Worm (Caenorhabditis elegans) whole organism, L4 larva: ENCODE measurements around the gene F38B7.17.

Experiments used
- R02D3.7 ChIP-seq: fragments of 150-350 bp; sonication (generic microtip); optimal IDR thresholded peaks from 3 replicates; lab custom pipeline; 2014; ENCODE audit warnings: missing biosample characterization, missing genetic modification characterization
- Y75B8A.6 ChIP-seq: fragments of 200-800 bp; sonication (Bioruptor generic); IDR thresholded peaks from 2 replicates; pipeline ENCODE4 v1.3.6; 2022; ENCODE audit warnings: missing genetic modification reagents, missing genetic modification characterization, missing compliant biosample characterization
- aha-1 ChIP-seq: fragments of 150-350 bp; peaks from one replicate; lab custom pipeline; 2014; ENCODE audit warnings: missing biosample characterization, missing genetic modification characterization
- ceh-62 ChIP-seq: sonication (generic microtip); optimal IDR thresholded peaks from 2 replicates; lab custom pipeline; 2017; ENCODE audit warnings: missing biosample characterization, missing genetic modification characterization
- fos-1 ChIP-seq: fragments of 150-350 bp; optimal IDR thresholded peaks from 2 replicates; lab custom pipeline; 2014; ENCODE audit warnings: missing biosample characterization, missing genetic modification characterization
- lin-13 ChIP-seq: fragments of 150-350 bp; optimal IDR thresholded peaks from 2 replicates; lab custom pipeline; 2014; ENCODE audit warnings: missing biosample characterization, missing genetic modification reagents, missing genetic modification characterization
- nhr-102 ChIP-seq: sonication (generic microtip); optimal IDR thresholded peaks from 2 replicates; lab custom pipeline; 2016; ENCODE audit warnings: mild to moderate bottlenecking, missing genetic modification characterization, moderate library complexity, missing compliant biosample characterization
- nhr-25 ChIP-seq: sonication (generic microtip); optimal IDR thresholded peaks from 2 replicates; lab custom pipeline; 2017; ENCODE audit warnings: missing genetic modification characterization, mild to moderate bottlenecking, missing compliant biosample characterization, antibody characterized with exemption, moderate library complexity, borderline replicate concordance; ENCODE audit not compliant: insufficient read depth
- unc-130 ChIP-seq: sonication (generic microtip); optimal IDR thresholded peaks from 2 replicates; lab custom pipeline; 2016; ENCODE audit warnings: missing genetic modification reagents, missing genetic modification characterization, missing compliant biosample characterization

- TF ChIP-seq R02D3.7 (tag; lab: Kevin White, UChicago) = no peak
- TF ChIP-seq unc-130 (GFP tag; lab: Kevin White, UChicago) = no peak
- peak; percentile 87 for TF ChIP-seq nhr-25 (tag; lab: Kevin White, UChicago)
- no peak for TF ChIP-seq nhr-102 (tag; lab: Kevin White, UChicago)
- TF ChIP-seq Y75B8A.6 (GFP tag; lab: Robert Waterston, UW) = 0 out of 2 replicates have a peak, but pooled peaks have one; percentile 35
- TF ChIP-seq ceh-62 (tag; lab: Kevin White, UChicago) = no peak
- TF ChIP-seq fos-1 (tag; lab: Kevin White, UChicago) = no peak
- TF ChIP-seq lin-13 = no peak
- TF ChIP-seq aha-1 (tag; lab: Kevin White, UChicago) = peak; percentile 69
Measured at ce11 chrV:11532964-11533363, 15.8 kb downstream of the F38B7.17 start.
